Worm (Caenorhabditis elegans): ENCODE data around the gene nhx-2.

- TF ChIP-seq ztf-4 (tag; optimal IDR thresholded peaks at IDR 0.05) (no peak), aly-2 (tag; optimal IDR thresholded peaks at IDR 0.05) (no peak), ceh-82 (tag; optimal IDR thresholded peaks at IDR 0.05) (no peak), nhr-237 (tag; optimal IDR thresholded peaks at IDR 0.05) (no peak), skn-1 (tag; optimal IDR thresholded peaks at IDR 0.05) (no peak), elt-3 (tag; optimal IDR thresholded peaks at IDR 0.05) (no peak), elt-1 (tag; optimal IDR thresholded peaks at IDR 0.05) (no peak)
Observed at ce11 chrII:7678512-7678911, 15.2 kb downstream of the nhx-2 start.

All from whole organism, L2 larva.